Fruit fly (Drosophila melanogaster) Kc167 (cell line): ENCODE results near the gene CG4287.

Source experiments
- Myc ChIP-seq: fragments of >200 bp; optimal IDR thresholded peaks from 2 replicates; lab custom pipeline; 2017; ENCODE audit warnings: missing external identifiers
- Sin3A ChIP-seq: fragments of >200 bp; optimal IDR thresholded peaks from 2 replicates; lab custom pipeline; 2018; ENCODE audit warnings: missing external identifiers
- h ChIP-seq: fragments of >200 bp; optimal IDR thresholded peaks from 3 replicates; lab custom pipeline; 2018; ENCODE audit warnings: missing external identifiers
- insv ChIP-seq: fragments of >200 bp; optimal IDR thresholded peaks from 3 replicates; lab custom pipeline; 2018; ENCODE audit warnings: missing external identifiers
- psq ChIP-seq: fragments of >200 bp; optimal IDR thresholded peaks from 2 replicates; lab custom pipeline; 2017; ENCODE audit warnings: missing external identifiers
- ttk ChIP-seq: sonication (Bioruptor generic); optimal IDR thresholded peaks from 2 replicates; lab custom pipeline; 2017; ENCODE audit warnings: missing external identifiers

CG4287 gene

DNA sequence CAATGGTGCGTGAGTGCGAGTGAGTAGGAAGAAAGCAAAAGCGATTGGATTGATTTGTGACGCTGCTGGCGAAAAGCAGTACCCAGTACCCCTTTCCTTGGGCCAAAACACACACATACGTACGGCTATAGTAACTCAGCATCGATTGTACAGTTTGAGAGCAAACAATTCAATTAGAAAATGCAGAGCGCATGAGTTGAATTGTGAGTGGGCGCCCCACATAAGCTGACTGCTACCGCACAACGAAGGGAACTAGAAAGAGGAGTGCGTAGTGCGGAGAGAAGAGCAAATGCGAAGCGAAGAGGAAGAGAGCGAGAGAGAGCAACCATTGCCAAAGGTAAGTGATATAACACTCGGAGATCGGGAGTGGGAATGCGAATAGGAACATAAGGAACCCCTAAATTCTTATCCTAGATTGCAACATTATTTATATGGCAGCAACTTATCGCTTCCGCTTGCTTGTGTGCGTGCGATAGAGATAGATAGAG is 9.9 kb upstream of the CG4287 start:
- TF ChIP-seq Myc (lab: Kevin White, UChicago) (no peak), h (no peak), psq (lab: Kevin White, UChicago) (no peak), insv (no peak), ttk (lab: Kevin White, UChicago) (no peak), Sin3A (lab: Kevin White, UChicago) (no peak)

DNA sequence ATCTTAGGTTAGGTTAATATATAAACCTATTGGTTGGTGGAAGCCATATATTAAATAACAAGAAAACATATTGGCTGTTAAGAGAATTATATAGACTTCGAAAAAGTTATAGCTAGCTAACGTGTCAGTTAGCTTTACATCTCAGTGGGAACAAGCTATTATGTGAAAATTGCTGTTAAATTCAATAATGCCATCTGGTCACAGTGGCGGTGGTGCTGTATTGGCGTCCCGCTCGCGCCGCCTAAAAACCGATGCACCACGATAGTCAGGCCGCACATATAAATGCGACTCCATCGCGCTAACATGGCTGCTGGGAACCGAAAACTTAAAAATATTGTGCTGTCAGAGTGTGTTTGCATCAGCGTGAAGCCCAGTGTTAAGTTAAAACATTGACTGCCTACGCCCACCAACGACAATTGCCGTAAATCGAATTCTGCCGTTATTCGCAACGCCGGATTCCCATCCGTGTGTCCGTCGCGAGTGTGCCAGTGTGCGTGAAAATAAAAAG is 9.4 kb upstream of the CG4287 start, which contains the start of gene Hel89B:
TSS of gene Hel89B (plus strand) at position 320 of the 508 bp plus-strand sequence.
- no peak for TF ChIP-seq Myc (lab: Kevin White, UChicago)
- no peak for TF ChIP-seq h
- TF ChIP-seq insv = no peak
- no peak for TF ChIP-seq Sin3A (lab: Kevin White, UChicago)

DNA sequence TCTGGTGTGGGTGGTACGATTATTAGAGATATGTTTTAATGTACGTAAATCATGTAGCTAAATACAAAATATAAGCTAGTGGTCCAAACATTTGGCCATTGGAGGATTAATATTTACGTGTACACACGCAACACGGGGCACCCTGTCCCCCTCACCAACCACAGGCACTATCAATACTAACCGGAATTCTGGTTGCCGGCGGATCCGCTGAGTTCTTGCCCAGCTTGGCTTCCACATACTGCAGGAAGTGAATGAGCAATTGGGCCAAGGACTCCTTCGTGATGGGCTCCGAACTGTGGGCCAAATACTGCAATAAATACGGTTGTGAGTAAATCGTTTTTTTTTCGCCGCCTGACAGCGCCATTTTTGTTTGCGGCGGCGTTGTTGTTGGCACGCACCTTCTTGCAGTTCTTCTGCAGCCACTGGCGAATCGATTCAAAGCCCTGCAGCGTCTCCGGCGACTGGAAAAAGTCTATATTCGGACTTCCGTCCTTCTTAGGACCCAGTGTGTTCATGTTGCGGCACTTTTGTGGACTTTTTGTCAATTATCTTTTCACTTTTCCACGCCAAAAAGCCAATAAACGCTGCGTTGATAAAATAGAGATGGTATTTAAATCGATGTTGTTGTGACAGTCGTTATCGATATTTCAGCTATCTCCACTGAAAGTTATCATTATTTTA is 8.8 kb upstream of the CG4287 start, which contains the start of gene mor:
TSS of gene mor (minus strand) at position 616 of the 681 bp plus-strand sequence.
- TF ChIP-seq Sin3A (lab: Kevin White, UChicago) (no peak), Myc (lab: Kevin White, UChicago) (no peak), psq (lab: Kevin White, UChicago) (no peak), ttk (lab: Kevin White, UChicago) (no peak), h (no peak), insv (no peak)

DNA sequence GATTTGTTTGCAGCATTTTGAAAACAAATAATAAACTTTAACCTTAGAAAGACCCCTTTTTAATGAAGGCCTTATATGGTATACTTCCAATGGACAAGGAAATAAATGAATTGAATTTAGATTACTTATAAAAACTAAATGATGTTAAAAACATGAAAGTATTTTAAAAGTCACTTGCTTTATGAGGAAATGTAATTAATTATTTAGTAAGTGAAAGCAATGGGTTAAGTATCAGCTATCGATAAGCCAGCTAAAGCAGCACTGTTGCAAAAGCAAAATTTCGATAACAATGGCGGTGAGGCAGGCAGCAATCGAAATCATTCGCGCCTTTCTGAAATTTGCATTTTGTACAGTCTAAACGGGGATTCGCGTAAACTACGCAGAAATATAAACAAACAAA is 1.5 kb upstream of the CG4287 start, which contains the start of the genes CG32856 and Rbf2:
TSS of gene CG32856 (minus strand) at position 183 of the 400 bp plus-strand sequence.
TSS of gene Rbf2 (plus strand) at position 278 of the 400 bp plus-strand sequence.
- TF ChIP-seq insv (no peak), ttk (lab: Kevin White, UChicago) (no peak), Myc (lab: Kevin White, UChicago) (no peak), h (no peak), psq (lab: Kevin White, UChicago) (no peak), Sin3A (lab: Kevin White, UChicago) (no peak)

DNA sequence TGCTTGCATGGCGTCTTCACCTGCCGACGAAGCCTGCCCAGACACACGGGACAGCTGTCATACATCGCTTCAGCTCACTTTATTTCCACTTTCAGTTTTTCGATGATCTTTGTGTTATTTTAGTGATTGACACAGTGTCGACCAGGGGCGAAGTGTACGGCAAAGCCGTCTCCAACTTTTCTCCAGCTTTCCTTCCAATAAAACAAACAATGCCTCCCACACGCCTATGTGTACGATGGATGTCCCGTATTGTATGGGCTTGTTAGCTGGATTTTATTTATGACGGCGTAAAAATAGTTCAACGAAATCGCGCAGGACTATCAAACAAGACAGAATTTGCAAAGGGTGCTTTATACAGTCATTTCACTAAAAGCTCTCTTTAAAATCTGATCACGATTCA is 12.8 kb downstream of the CG4287 start, which contains the start of the genes CG31088 and CG46383:
TSS of gene CG31088 (minus strand) at position 101 of the 400 bp plus-strand sequence.
TSS of gene CG46383 (minus strand) at position 101 of the 400 bp plus-strand sequence.
- TF ChIP-seq psq (lab: Kevin White, UChicago) (no peak), Myc (lab: Kevin White, UChicago) (no peak), h (no peak), Sin3A (lab: Kevin White, UChicago) (no peak), ttk (lab: Kevin White, UChicago) (no peak), insv (no peak)

DNA sequence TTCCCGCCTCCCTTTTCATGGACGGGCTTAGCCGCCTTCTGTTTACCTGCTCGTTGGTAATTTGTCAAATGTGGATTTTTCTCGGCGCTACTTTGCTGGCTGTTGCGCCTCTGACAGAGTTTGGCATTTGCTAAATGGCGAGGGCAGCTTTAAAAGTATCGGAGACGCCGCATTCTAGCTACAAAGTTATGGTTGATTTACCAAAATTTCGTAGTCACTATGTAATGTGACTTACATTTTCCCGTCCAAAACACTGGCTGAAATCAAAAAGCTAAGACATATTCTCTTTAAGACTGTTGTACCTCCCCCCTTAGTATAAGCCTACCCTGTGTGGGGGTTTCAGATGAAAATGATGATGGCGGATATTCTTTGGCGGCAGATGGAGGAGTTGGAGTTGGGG is 16.1 kb downstream of the CG4287 start:
- TF ChIP-seq psq (lab: Kevin White, UChicago) = no peak
- TF ChIP-seq h = no peak
- TF ChIP-seq Myc (lab: Kevin White, UChicago) = no peak
- TF ChIP-seq insv = no peak
- TF ChIP-seq ttk (lab: Kevin White, UChicago) = no peak
- TF ChIP-seq Sin3A (lab: Kevin White, UChicago) = no peak

DNA sequence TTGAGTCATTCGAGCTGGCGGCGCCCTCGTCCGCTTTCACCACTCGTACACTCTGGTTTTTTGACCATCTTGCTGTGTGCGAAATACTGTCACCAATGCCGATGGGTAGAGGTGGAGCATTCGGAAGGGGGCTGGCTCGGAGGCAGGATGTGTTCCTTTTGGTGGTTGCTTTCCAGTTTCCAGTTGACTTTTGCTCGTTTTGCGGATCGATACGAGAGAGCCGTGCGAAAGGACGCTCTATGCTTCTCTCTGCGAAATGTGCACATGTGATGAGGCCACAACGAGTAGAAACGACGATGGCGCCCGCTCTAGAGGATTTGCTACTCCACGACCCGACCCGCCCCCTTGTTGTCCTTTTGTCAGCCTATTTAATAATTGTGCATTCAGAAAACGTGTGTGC is 26.0 kb downstream of the CG4287 start:
- TF ChIP-seq Myc (lab: Kevin White, UChicago) = no peak
- TF ChIP-seq h = no peak
- TF ChIP-seq Sin3A (lab: Kevin White, UChicago) = no peak
- no peak for TF ChIP-seq ttk (lab: Kevin White, UChicago)
- no peak for TF ChIP-seq insv
- TF ChIP-seq psq (lab: Kevin White, UChicago) = no peak

DNA sequence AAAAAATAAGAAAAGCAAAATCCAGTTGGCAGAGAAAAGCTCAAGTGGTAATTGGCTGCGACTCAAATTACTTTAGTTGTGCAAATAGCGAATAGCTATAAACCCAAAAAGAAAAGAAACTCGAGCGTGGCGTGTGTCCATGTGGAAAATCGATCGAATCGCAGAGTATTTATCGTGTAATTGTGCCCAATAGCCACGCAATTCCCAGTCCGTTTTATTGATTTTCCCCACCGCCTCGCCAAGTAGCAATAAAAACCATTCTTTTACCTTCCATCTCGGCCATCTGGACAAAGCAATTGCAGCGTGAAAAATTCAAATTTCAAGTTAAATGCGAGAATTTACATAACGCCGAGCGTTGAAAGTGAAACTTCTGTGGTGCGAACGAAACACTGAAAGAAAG is 28.1 kb downstream of the CG4287 start:
- TF ChIP-seq h = no peak

DNA sequence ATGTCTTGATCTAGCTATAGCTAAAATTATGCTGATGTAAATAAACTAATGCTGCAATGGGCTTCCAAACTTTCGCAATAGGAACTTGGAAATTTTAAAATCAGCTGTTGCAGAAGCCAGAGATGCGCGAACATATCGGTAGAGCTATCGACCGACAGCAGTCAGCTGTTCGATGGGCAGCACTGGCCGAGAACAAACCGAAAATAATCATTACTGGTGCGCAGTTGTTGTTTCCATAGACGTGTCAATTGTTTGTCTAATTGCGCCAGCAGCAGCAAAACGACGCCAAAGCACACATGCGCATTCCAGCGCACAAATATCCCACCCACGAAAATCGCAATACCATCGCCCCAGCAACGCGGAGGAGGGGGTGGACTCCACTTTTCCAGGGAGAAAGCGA is 28.7 kb downstream of the CG4287 start, which contains the start of gene Sap47:
TSS of gene Sap47 (plus strand) at position 149 of the 400 bp plus-strand sequence.
- TF ChIP-seq h (no peak), insv (no peak), Myc (lab: Kevin White, UChicago) (no peak), psq (lab: Kevin White, UChicago) (no peak), Sin3A (lab: Kevin White, UChicago) (no peak), ttk (lab: Kevin White, UChicago) (no peak)

DNA sequence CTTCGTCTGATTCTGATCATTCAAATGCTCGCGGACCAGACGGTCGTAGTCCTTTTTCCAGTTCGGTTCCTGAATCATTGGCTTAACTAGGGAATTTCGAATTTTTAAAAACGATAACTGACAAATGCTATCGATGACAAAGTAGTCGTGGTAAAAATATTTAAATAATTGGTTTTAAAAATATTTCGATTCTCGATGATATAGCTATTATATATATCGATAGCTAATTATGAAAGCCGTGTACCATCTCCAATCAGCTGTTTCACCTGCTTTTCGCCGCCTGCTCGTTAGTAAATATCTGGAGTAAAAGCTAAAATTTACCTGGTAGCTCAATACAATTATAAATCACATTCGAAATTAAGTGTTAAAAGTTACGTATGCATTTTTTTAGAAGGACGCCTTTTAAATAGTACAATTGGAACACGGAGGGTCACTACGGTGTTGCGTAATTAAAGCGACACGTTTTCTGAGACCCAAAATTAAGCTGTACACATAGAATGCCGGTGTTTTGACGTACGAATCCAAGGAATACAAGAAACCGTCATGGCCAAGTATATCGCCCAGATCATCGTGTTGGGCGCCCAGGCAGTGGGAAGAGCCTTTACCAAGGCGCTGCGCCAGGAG is 29.9 kb downstream of the CG4287 start, which contains the start of the genes CG5478 and blp:
TSS of gene CG5478 (minus strand) at position 126 of the 624 bp plus-strand sequence.
TSS of gene blp (plus strand) at position 239 of the 624 bp plus-strand sequence.
- TF ChIP-seq psq (lab: Kevin White, UChicago) (no peak), Sin3A (lab: Kevin White, UChicago) (no peak), ttk (lab: Kevin White, UChicago) (no peak), h (no peak), insv (no peak), Myc (lab: Kevin White, UChicago) (no peak)

DNA sequence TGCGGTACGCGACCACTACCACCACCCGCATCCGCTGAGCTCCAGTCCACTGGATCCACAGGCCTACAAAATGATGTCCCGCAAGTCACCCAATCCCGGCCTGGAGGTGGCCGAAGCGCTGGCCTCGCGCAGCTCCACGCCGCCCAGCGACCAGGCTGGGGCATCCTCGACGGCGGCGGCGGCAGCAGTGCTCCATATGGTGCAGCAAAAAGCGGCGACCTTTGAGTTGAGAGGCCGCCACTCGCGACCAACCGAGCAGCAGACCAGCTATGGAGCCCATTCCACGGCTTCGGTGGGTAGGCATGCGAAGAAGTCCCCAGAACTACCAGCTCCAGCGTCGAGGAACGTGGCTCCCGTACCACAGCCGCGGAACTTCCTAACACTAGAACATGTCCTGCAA is 33.6 kb downstream of the CG4287 start:
- no peak for TF ChIP-seq Myc (lab: Kevin White, UChicago)

DNA sequence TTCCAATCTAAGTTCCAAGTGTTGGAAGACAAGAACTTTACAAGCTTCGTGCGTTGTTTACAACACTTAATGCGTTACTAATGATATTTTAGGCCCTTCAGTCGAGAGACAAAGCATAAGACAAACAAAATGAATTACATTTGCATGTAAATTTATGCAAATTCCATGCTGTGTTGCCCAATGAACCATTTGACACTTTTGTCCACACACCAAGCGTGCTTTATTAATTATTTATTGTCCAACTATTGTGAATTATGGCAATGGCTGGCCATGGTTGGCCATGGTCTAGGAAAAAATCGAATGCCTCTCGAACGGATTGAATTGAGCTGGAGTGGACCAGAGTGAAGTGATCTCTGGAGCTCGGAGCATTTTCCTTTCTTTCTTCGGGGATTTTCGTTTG is 35.5 kb downstream of the CG4287 start:
- no peak for TF ChIP-seq insv
- no peak for TF ChIP-seq psq (lab: Kevin White, UChicago)
- no peak for TF ChIP-seq Sin3A (lab: Kevin White, UChicago)
- TF ChIP-seq h = no peak
